Worm (Caenorhabditis elegans) whole organism, early embryonic: ENCODE measurements around the gene unc-30.

Experiments
- ama-1 ChIP-seq: fragments of 150-350 bp; optimal IDR thresholded peaks from 2 replicates; lab custom pipeline; 2014
- ceh-36 ChIP-seq: sonication (generic microtip); optimal IDR thresholded peaks from 2 replicates; lab custom pipeline; 2016; ENCODE audit warnings: missing genetic modification characterization, inconsistent platforms, missing compliant biosample characterization
- tra-4 ChIP-seq: sonication (generic microtip); optimal IDR thresholded peaks from 2 replicates; lab custom pipeline; 2017; ENCODE audit warnings: missing genetic modification characterization, missing compliant biosample characterization

ce11 chrIV:13173359-13173758 lies 54.6 kb downstream of the unc-30 start:
- no peak for TF ChIP-seq ama-1
- TF ChIP-seq ceh-36 (tag; lab: Kevin White, UChicago), result no peak
- TF ChIP-seq tra-4 (tag; lab: Kevin White, UChicago), result no peak
